Worm (Caenorhabditis elegans): ENCODE data around the gene F45D11.7.
"Not testable (repeated sequence)": the region's sequence is repeated elsewhere in the genome, so short reads cannot be mapped to it uniquely, and the experiment has no call there.

Gene F45D11.7

ce11 chrII:985703-986102 is 8.6 kb upstream of the F45D11.7 start, which contains the start of gene fbxc-40:
Gene fbxc-40 (plus strand): TSS chrII:986003.
- not testable (repeated sequence) for TF ChIP-seq W03F9.2, dao-5, him-1 (tag; optimal IDR thresholded peaks at IDR 0.05)

DNA sequence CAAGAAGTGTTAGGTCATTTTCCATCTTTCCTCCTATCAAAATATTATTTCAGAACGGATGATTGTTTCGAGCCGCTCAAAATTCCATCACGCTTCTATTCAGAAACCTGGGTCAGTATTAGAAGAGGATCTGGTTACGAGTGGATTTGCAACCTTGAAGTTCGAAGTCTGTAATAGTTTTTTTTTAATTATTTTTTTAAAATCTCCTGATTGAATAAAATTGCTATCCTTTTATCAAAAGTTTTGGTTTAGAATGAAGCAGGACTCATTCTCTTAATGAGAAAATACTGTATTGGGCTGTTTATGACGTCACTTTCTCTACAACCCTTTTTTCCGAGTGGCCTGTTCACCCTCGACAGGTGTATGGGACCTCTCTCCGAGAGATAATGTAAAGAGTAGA is 5.9 kb upstream of the F45D11.7 start, which contains the start of gene fbxc-39:
TSS of gene fbxc-39 (plus strand) at position 301 of the 400 bp plus-strand sequence.
- TF ChIP-seq him-1 (tag; optimal IDR thresholded peaks at IDR 0.05) (no peak), W03F9.2 (tag; optimal IDR thresholded peaks at IDR 0.05) (no peak), dao-5 (tag; optimal IDR thresholded peaks at IDR 0.05) (no peak)

ce11 chrII:991300-991699 is 3.0 kb upstream of the F45D11.7 start, which contains the start of gene fbxc-42:
Gene fbxc-42 (plus strand): TSS chrII:991600.
- TF ChIP-seq W03F9.2 (tag; optimal IDR thresholded peaks at IDR 0.05) (no peak), him-1 (tag; optimal IDR thresholded peaks at IDR 0.05) (no peak), dao-5 (tag; optimal IDR thresholded peaks at IDR 0.05) (no peak)

DNA sequence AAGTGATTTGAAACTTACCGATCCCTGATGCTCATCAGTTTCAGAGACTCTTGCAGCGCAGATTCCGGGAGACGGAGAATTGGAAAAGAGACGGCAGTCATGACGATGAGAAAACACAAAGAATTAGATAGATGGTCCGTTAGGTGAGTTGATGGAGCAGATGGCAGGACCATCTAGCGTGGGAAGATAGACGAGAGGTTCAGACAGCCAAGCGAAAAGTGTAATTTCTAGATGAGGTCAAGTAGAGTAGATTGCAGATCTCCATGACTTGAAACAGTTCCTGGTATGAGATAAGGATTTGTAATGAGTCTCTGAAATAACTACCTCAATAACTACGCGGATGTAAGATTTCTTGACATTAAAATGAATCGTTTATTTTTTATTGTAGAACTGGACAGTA is 1.8 kb downstream of the F45D11.7 start, which contains the start of gene F45D11.11:
TSS of gene F45D11.11 (minus strand) at position 101 of the 400 bp plus-strand sequence.
- not testable (repeated sequence) for TF ChIP-seq him-1, W03F9.2, dao-5 (tag; optimal IDR thresholded peaks at IDR 0.05)

DNA sequence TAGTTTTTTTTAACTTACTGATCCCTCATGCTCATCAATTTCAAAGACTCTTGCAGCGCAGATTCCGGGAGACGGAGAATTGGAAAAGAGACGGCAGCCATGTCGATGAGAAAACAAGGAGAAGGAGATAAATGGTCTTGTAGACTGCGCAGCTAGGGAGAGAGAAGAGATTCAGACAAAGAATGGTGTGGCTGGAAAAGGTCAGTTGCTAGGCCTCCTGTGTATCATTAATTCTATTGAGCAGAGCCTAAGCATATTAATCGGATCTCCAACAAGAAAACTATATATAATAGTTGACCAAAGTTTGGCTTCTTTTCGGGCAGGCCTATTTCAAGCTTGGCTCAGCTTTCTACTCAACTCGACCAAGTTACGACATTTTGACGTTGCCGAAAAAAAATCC is 5.2 kb downstream of the F45D11.7 start, which contains the start of gene fbxb-29:
TSS of gene fbxb-29 (minus strand) at position 101 of the 400 bp plus-strand sequence.
- TF ChIP-seq him-1 (tag; optimal IDR thresholded peaks at IDR 0.05): no peak
- TF ChIP-seq dao-5 (tag; optimal IDR thresholded peaks at IDR 0.05): no peak
- no peak for TF ChIP-seq W03F9.2 (tag; optimal IDR thresholded peaks at IDR 0.05)

DNA sequence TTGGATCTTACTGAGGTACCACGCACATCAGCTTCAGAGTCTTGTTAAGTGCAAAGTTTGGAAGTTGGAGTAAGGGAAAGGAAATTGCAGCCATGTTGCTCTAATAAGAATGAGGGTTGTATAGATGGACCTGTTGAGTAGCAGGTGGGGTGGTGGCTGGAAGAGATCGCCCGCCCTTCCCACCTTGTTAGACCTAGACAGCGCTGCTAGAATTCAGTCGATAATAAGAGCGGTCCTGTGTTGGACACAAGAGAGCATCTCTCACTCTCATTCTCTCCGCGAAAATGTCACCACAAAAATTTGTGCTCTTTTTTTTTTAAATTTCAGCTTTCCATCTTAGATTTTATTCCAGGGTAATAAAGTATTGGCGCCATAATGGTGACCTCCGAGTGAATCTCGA is 7.0 kb downstream of the F45D11.7 start, which contains the start of the genes fbxb-30 and F45D11.5:
TSS of gene fbxb-30 (minus strand) at position 101 of the 400 bp plus-strand sequence.
TSS of gene F45D11.5 (plus strand) at position 352 of the 400 bp plus-strand sequence.
- no peak for TF ChIP-seq W03F9.2 (tag; optimal IDR thresholded peaks at IDR 0.05)
- no peak for TF ChIP-seq him-1 (tag; optimal IDR thresholded peaks at IDR 0.05)
- no peak for TF ChIP-seq dao-5 (tag; optimal IDR thresholded peaks at IDR 0.05)

DNA sequence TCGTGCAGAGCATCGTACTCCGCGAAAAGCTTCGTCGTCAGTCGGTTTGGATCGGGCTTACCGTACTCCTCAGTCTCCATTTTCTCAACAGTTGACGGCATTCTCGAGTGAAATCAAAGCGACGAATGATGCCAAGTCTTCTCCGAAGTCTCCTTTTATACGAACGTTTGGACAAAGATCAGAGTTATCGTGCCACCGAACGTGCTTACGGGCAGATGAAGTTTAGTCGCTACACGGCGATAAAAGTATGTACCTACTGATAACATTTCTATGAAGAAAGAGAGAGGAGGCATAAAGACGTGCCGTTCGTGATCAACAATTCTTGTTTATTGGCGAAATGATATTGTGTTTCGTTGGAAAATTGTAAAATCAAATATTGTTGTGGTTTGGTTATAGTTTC is 12.0 kb downstream of the F45D11.7 start, which contains the start of gene F45D11.14:
TSS of gene F45D11.14 (minus strand) at position 101 of the 400 bp plus-strand sequence.
- not testable (repeated sequence) for TF ChIP-seq W03F9.2, dao-5, him-1 (tag; optimal IDR thresholded peaks at IDR 0.05)

ce11 chrII:1024684-1025083 is 30.4 kb downstream of the F45D11.7 start, which contains the start of gene btb-11:
Gene btb-11 (minus strand): TSS chrII:1024784.
- not testable (repeated sequence) for TF ChIP-seq him-1, W03F9.2, dao-5 (tag; optimal IDR thresholded peaks at IDR 0.05)

- TF ChIP-seq him-1 (tag; optimal IDR thresholded peaks at IDR 0.05) (no peak), W03F9.2 (tag; optimal IDR thresholded peaks at IDR 0.05) (no peak), dao-5 (tag; optimal IDR thresholded peaks at IDR 0.05) (no peak)
These were observed 32.3 kb downstream of the F45D11.7 start, which contains the start of gene M01D1.12 for ce11 chrII:1026670-1027069. Gene M01D1.12 (plus strand): TSS chrII:1026970.

ce11 chrII:1028602-1029001 is 34.3 kb downstream of the F45D11.7 start, which contains the start of gene math-34:
Gene math-34 (plus strand): TSS chrII:1028972.
- TF ChIP-seq W03F9.2 (tag; optimal IDR thresholded peaks at IDR 0.05): no peak
- no peak for TF ChIP-seq him-1 (tag; optimal IDR thresholded peaks at IDR 0.05)

- TF ChIP-seq dao-5 (tag; optimal IDR thresholded peaks at IDR 0.05) (no peak), W03F9.2 (tag; optimal IDR thresholded peaks at IDR 0.05) (no peak), him-1 (tag; optimal IDR thresholded peaks at IDR 0.05) (no peak)
These were observed 46.1 kb downstream of the F45D11.7 start, which contains the start of gene fbxb-39 for ce11 chrII:1040464-1040863. Gene fbxb-39 (minus strand): TSS chrII:1040564.

DNA sequence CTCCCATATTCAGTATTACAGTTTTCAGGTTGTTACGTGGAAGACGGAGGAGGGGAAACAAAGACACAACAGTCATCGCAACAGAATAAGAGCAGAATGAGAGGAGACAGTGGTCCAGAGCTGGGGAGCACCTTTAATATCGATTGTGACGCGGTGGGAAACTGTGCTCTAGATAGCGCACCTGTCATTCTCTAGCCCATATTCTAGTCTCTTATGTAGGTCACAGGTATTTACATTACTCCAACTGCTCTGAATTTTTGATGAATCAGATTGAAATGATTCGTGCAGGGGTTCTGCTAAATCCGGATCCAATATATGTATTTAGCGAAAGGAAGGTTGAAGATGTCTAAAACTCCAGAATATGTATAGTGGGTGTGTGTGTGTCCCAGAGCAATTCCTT is 47.9 kb downstream of the F45D11.7 start, which contains the start of gene fbxb-41:
TSS of gene fbxb-41 (minus strand) at position 101 of the 400 bp plus-strand sequence.
- no peak for TF ChIP-seq W03F9.2 (tag; optimal IDR thresholded peaks at IDR 0.05)

DNA sequence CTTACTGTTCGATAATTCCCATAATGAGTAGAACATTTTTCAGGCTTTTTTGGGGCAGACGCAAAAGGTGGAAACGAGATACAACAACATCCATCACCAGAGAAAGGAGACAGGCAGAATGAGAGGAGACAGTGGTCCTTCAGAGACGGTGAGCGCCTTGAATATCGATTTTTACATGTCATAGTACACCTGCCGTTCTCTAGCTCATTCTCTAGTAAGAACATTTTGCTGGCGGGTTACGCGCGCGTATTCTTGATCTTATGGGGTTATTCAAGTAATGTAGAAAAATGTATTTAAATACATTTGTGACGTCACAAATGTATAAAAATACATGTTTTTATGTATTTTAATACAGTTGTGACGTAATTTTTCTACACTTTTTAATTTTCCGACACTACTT is 49.6 kb downstream of the F45D11.7 start, which contains the start of gene fbxb-45:
TSS of gene fbxb-45 (minus strand) at position 101 of the 400 bp plus-strand sequence.
- not testable (repeated sequence) for TF ChIP-seq dao-5, W03F9.2, him-1 (tag; optimal IDR thresholded peaks at IDR 0.05)

Measured in whole organism, L4/young adult.